Fruit fly (Drosophila melanogaster) whole organism, embryonic: Measurements from ENCODE around the gene CG11367.
A peak's percentile ranks its signal among the peaks of the same experiment; 100 is the strongest.

Source experiments
- Aef1 ChIP-seq: fragments of 200-800 bp; sonication (Bioruptor generic); IDR thresholded peaks from 3 replicates; pipeline ENCODE4 v1.3.6; 2022; ENCODE audit warnings: missing biosample characterization, missing genetic modification characterization
- Atf3 ChIP-seq: fragments of 200-800 bp; sonication (Bioruptor generic); optimal IDR thresholded peaks from 3 replicates; lab custom pipeline; 2016; ENCODE audit warnings: missing biosample characterization, missing genetic modification characterization
- Awh ChIP-seq: fragments of 200-800 bp; sonication (Bioruptor generic); IDR thresholded peaks from 2 replicates; pipeline ENCODE4, ENCODE4 v1.3.6; 2022; ENCODE audit warnings: missing biosample characterization, missing genetic modification characterization
- B-H1 ChIP-seq: fragments of 200-800 bp; sonication (Bioruptor generic); IDR thresholded peaks from 3 replicates; pipeline ENCODE4 v1.3.6; 2022; ENCODE audit warnings: missing biosample characterization, missing genetic modification characterization
- CG11723 ChIP-seq: fragments of 200-800 bp; sonication (Bioruptor generic); optimal IDR thresholded peaks from 2 replicates; lab custom pipeline; 2017; ENCODE audit warnings: missing biosample characterization, mild to moderate bottlenecking, missing genetic modification characterization
- CG13123 ChIP-seq: fragments of 200-800 bp; sonication (Bioruptor generic); optimal IDR thresholded peaks from 2 replicates; lab custom pipeline; 2016; ENCODE audit warnings: missing biosample characterization, missing genetic modification characterization
- CG14050 ChIP-seq: fragments of 200-800 bp; sonication (Bioruptor generic); IDR thresholded peaks from 3 replicates; pipeline ENCODE4 v1.3.6; 2022; ENCODE audit warnings: missing biosample characterization, missing genetic modification characterization
- CG31224 ChIP-seq: fragments of 200-800 bp; sonication (Bioruptor generic); IDR thresholded peaks from 2 replicates; pipeline ENCODE4 v1.3.6; 2022; ENCODE audit warnings: missing biosample characterization, missing genetic modification characterization
- CG3838 ChIP-seq: fragments of 200-800 bp; sonication (Bioruptor generic); optimal IDR thresholded peaks from 3 replicates; lab custom pipeline; 2016; ENCODE audit warnings: missing biosample characterization, missing genetic modification characterization
- CG5953 ChIP-seq: fragments of 200-800 bp; sonication (Bioruptor generic); IDR thresholded peaks from 2 replicates; pipeline ENCODE4 v1.3.6; 2022; ENCODE audit warnings: missing biosample characterization, missing genetic modification characterization
- CG6175 ChIP-seq: fragments of 200-800 bp; sonication (Bioruptor generic); IDR thresholded peaks from 3 replicates; pipeline ENCODE4 v1.3.6; 2022; ENCODE audit warnings: missing biosample characterization, missing genetic modification characterization
- CG6689 ChIP-seq: fragments of 200-800 bp; sonication (Bioruptor generic); IDR thresholded peaks from 2 replicates; pipeline ENCODE4 v1.3.6; 2022; ENCODE audit warnings: missing biosample characterization, missing genetic modification characterization
- CG6813 ChIP-seq: fragments of 200-800 bp; sonication (Bioruptor generic); optimal IDR thresholded peaks from 2 replicates; lab custom pipeline; 2017; ENCODE audit warnings: missing biosample characterization, missing genetic modification characterization, mild to moderate bottlenecking, moderate library complexity, missing genetic modification reagents
- CG7372 ChIP-seq: fragments of 200-800 bp; sonication (Bioruptor generic); IDR thresholded peaks from 2 replicates; pipeline ENCODE4 v1.3.6; 2022; ENCODE audit warnings: missing biosample characterization, missing genetic modification characterization
- CG7839 ChIP-seq: fragments of 200-800 bp; sonication (Bioruptor generic); optimal IDR thresholded peaks from 3 replicates; lab custom pipeline; 2018; ENCODE audit warnings: missing biosample characterization, mild to moderate bottlenecking, missing genetic modification characterization, moderate library complexity
- CG8765 ChIP-seq: fragments of 200-800 bp; sonication (Bioruptor generic); IDR thresholded peaks from 2 replicates; pipeline ENCODE4 v1.3.6; 2022; ENCODE audit warnings: missing biosample characterization, missing genetic modification characterization
- CG9437 ChIP-seq: fragments of 200-800 bp; sonication (Bioruptor generic); optimal IDR thresholded peaks from 2 replicates; lab custom pipeline; 2018; ENCODE audit warnings: missing biosample characterization, mild to moderate bottlenecking, missing genetic modification characterization
- D19A ChIP-seq: fragments of 200-800 bp; optimal IDR thresholded peaks from 3 replicates; lab custom pipeline; 2019; ENCODE audit warnings: missing biosample characterization, mild to moderate bottlenecking, missing genetic modification characterization, moderate library complexity
- Fer3 ChIP-seq: fragments of 200-800 bp; sonication (Bioruptor generic); optimal IDR thresholded peaks from 2 replicates; lab custom pipeline; 2018; ENCODE audit warnings: missing biosample characterization, mild to moderate bottlenecking, missing genetic modification characterization, moderate library complexity
- H15 ChIP-seq: fragments of 200-800 bp; sonication (Bioruptor generic); IDR thresholded peaks from 3 replicates; pipeline ENCODE4 v1.3.6; 2022; ENCODE audit warnings: missing biosample characterization, missing genetic modification characterization
- HLH3B ChIP-seq: fragments of 200-800 bp; sonication (Bioruptor generic); IDR thresholded peaks from 2 replicates; pipeline ENCODE4 v1.3.6; 2022; ENCODE audit warnings: missing biosample characterization, missing genetic modification characterization
- Lpt ChIP-seq: fragments of >200 bp; optimal IDR thresholded peaks from 2 replicates; lab custom pipeline; 2018; ENCODE audit warnings: missing biosample characterization, missing genetic modification characterization
- MESR4 ChIP-seq: fragments of 200-800 bp; sonication (Bioruptor generic); optimal IDR thresholded peaks from 2 replicates; lab custom pipeline; 2018; ENCODE audit warnings: missing biosample characterization, mild to moderate bottlenecking, missing genetic modification characterization, moderate library complexity
- Med ChIP-seq: fragments of 200-800 bp; sonication (Bioruptor generic); peaks from one replicate; lab custom pipeline; 2016; ENCODE audit warnings: missing biosample characterization, missing genetic modification characterization, mild to moderate bottlenecking, inconsistent platforms, moderate library complexity
- Nf-YA ChIP-seq: fragments of 200-800 bp; sonication (Bioruptor generic); IDR thresholded peaks from 2 replicates; pipeline ENCODE4 v1.3.6; 2022; ENCODE audit warnings: missing biosample characterization, missing genetic modification characterization
- Pdp1 ChIP-seq, 2 experiments: fragments of 200-800 bp; sonication (Bioruptor generic); optimal IDR thresholded peaks; 3 replicates each; lab custom pipeline; 2016; ENCODE audit warnings: missing biosample characterization in 2 of 2, missing genetic modification characterization in 2 of 2, mild to moderate bottlenecking in 1 of 2, moderate library complexity in 1 of 2
- abd-A ChIP-seq: fragments of 200-800 bp; sonication (Bioruptor generic); optimal IDR thresholded peaks from 3 replicates; lab custom pipeline; 2019; ENCODE audit warnings: missing biosample characterization, mild to moderate bottlenecking, missing genetic modification characterization, moderate library complexity
- bab2 ChIP-seq: fragments of 200-800 bp; sonication (Bioruptor generic); optimal IDR thresholded peaks from 2 replicates; lab custom pipeline; 2016; ENCODE audit warnings: missing biosample characterization, missing genetic modification characterization
- chn ChIP-seq: fragments of 200-800 bp; sonication (Bioruptor generic); optimal IDR thresholded peaks from 2 replicates; lab custom pipeline; 2016; ENCODE audit warnings: missing biosample characterization, missing genetic modification characterization
- dimm ChIP-seq: fragments of 200-800 bp; sonication (Bioruptor generic); IDR thresholded peaks from 2 replicates; pipeline ENCODE4 v1.3.6; 2022; ENCODE audit warnings: missing biosample characterization, missing genetic modification characterization
- disco-r ChIP-seq: fragments of 200-800 bp; sonication (Bioruptor generic); optimal IDR thresholded peaks from 2 replicates; lab custom pipeline; 2016; ENCODE audit warnings: missing biosample characterization, missing genetic modification characterization
- exex ChIP-seq: fragments of 200-800 bp; sonication (Bioruptor generic); optimal IDR thresholded peaks from 4 replicates; lab custom pipeline; 2018; ENCODE audit warnings: missing biosample characterization, mild to moderate bottlenecking, missing genetic modification characterization, moderate library complexity
- fd102C ChIP-seq: fragments of 200-800 bp; sonication (Bioruptor generic); optimal IDR thresholded peaks from 2 replicates; lab custom pipeline; 2018; ENCODE audit warnings: missing biosample characterization, mild to moderate bottlenecking, missing genetic modification characterization, moderate library complexity
- ftz-f1 ChIP-seq: fragments of 200-800 bp; sonication (Bioruptor generic); optimal IDR thresholded peaks from 2 replicates; lab custom pipeline; 2016; ENCODE audit warnings: missing biosample characterization, missing genetic modification characterization
- grn ChIP-seq: fragments of 200-800 bp; sonication (Bioruptor generic); optimal IDR thresholded peaks from 3 replicates; lab custom pipeline; 2017; ENCODE audit warnings: missing biosample characterization, missing genetic modification characterization
- hbn ChIP-seq: fragments of 200-800 bp; sonication (Bioruptor generic); IDR thresholded peaks from 2 replicates; pipeline ENCODE4 v1.3.6; 2022; ENCODE audit warnings: missing biosample characterization, missing genetic modification characterization; ENCODE audit not compliant: partially characterized antibody
- ind ChIP-seq: fragments of 200-800 bp; sonication (Bioruptor generic); optimal IDR thresholded peaks from 3 replicates; lab custom pipeline; 2016; ENCODE audit warnings: missing biosample characterization, missing genetic modification characterization
- insv ChIP-seq, 2 experiments: fragments of 200-800 bp; sonication (Bioruptor generic); optimal IDR thresholded peaks; 3 replicates each; lab custom pipeline; 2016 to 2018; ENCODE audit warnings: missing biosample characterization in 2 of 2, missing genetic modification characterization in 2 of 2
- lmd ChIP-seq: fragments of 200-800 bp; sonication (Bioruptor generic); IDR thresholded peaks from 2 replicates; pipeline ENCODE4 v1.3.6; 2022; ENCODE audit warnings: missing biosample characterization, missing genetic modification characterization
- peb ChIP-seq: fragments of 200-800 bp; sonication (Bioruptor generic); IDR thresholded peaks from 2 replicates; pipeline ENCODE4 v1.3.6; 2022; ENCODE audit warnings: missing biosample characterization, missing genetic modification characterization
- pfk ChIP-seq: fragments of 200-800 bp; sonication (Bioruptor generic); optimal IDR thresholded peaks from 2 replicates; lab custom pipeline; 2018; ENCODE audit warnings: missing biosample characterization, mild to moderate bottlenecking, missing genetic modification characterization, moderate library complexity
- pho ChIP-seq: fragments of 200-800 bp; sonication (Bioruptor generic); optimal IDR thresholded peaks from 2 replicates; lab custom pipeline; 2016; ENCODE audit warnings: missing biosample characterization, missing genetic modification characterization
- repo ChIP-seq: fragments of 200-800 bp; sonication (Bioruptor generic); optimal IDR thresholded peaks from 2 replicates; lab custom pipeline; 2016; ENCODE audit warnings: missing biosample characterization, missing genetic modification characterization
- sc ChIP-seq, 3 experiments: fragments of >200 bp in 2 of 3; fragments of 200-800 bp in 1 of 3; sonication (Bioruptor generic) in 1 of 3; optimal IDR thresholded peaks; 2 replicates in 2 of 3; 3 replicates in 1 of 3; lab custom pipeline; 2017; ENCODE audit warnings: mild to moderate bottlenecking in 1 of 3, missing biosample characterization in 1 of 3, missing genetic modification characterization in 1 of 3, missing genetic modification reagents in 1 of 3
- sim ChIP-seq: fragments of 200-800 bp; sonication (Bioruptor generic); IDR thresholded peaks from 2 replicates; pipeline ENCODE4 v1.3.6; 2022; ENCODE audit warnings: missing biosample characterization, missing genetic modification characterization
- slp2 ChIP-seq: fragments of 200-800 bp; sonication (Bioruptor generic); optimal IDR thresholded peaks from 2 replicates; lab custom pipeline; 2016; ENCODE audit warnings: missing biosample characterization, missing genetic modification characterization
- tin ChIP-seq: fragments of 200-800 bp; sonication (Bioruptor generic); optimal IDR thresholded peaks from 3 replicates; lab custom pipeline; 2016; ENCODE audit warnings: missing biosample characterization, missing genetic modification characterization
- tna ChIP-seq: fragments of 200-800 bp; sonication (Bioruptor generic); IDR thresholded peaks from 2 replicates; pipeline ENCODE4 v1.3.6; 2022; ENCODE audit warnings: missing biosample characterization, missing genetic modification characterization; ENCODE audit not compliant: partially characterized antibody
- twi ChIP-seq: fragments of 200-800 bp; optimal IDR thresholded peaks from 2 replicates; lab custom pipeline; 2019; ENCODE audit warnings: missing biosample characterization, mild to moderate bottlenecking, missing genetic modification characterization, moderate library complexity
- zen ChIP-seq: fragments of 200-800 bp; sonication (Bioruptor generic); optimal IDR thresholded peaks from 3 replicates; lab custom pipeline; 2018; ENCODE audit warnings: missing biosample characterization, mild to moderate bottlenecking, missing genetic modification characterization, moderate library complexity
- zf30C ChIP-seq: fragments of 200-800 bp; sonication (Bioruptor generic); optimal IDR thresholded peaks from 3 replicates; lab custom pipeline; 2018; ENCODE audit warnings: missing biosample characterization, mild to moderate bottlenecking, missing genetic modification characterization

CG11367 gene

DNA sequence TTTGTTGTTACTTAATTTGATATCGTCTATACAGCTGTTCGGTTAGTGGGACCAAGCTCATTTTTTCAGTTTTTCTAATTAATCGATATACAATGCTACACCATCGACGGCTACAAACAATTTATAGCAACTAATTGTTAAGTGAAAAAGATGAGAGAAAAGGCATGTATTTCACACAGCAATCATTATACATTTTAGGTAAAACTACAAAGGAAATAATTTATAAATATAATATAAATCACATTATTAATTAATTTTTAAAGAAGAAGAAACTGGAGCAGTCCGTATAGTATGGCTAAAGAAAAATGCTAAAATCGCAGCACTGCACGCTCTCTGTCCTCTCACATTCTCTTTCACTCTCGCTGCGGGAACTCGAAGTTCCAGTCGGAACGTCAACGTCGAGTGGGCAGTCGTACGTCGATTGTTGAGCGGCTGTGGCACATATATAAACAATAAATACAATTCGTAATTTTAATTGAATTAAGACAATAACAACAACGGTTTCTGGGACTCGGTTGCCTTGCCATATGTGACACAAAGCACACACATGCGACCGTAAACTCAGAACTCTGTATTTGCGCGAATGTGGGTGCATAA is at the start of gene CG11367, which contains the start of gene CG14450 (continued):
- TF ChIP-seq pfk (peak; percentile 3), sc (optimal IDR thresholded peaks at IDR 0.05; lab: Kevin White, UChicago) (no peak), sc (GFP tag; optimal IDR thresholded peaks at IDR 0.05; lab: Kevin White, UChicago) (no peak), sim (GFP tag; lab: Robert Waterston, UW) (no peak), H15 (GFP tag; lab: Robert Waterston, UW) (no peak), lmd (no peak), CG14050 (GFP tag; lab: Robert Waterston, UW) (no peak), Lpt (GFP tag; lab: Kevin White, UChicago) (no peak), CG3838 (GFP tag; lab: Kevin White, UChicago) (peak; percentile 12), Med (GFP tag; lab: Kevin White, UChicago) (peak; percentile 81), B-H1 (GFP tag; lab: Robert Waterston, UW) (no peak), hbn (GFP tag; lab: Robert Waterston, UW) (peak; percentile 55; the same call in 1 of the 2 replicates), CG13123 (GFP tag; lab: Kevin White, UChicago) (no peak), fd102C (GFP tag; lab: Kevin White, UChicago) (no peak), Awh (GFP tag; lab: Robert Waterston, UW) (no peak), peb (GFP tag; lab: Robert Waterston, UW) (no peak), CG8765 (GFP tag; lab: Robert Waterston, UW) (no peak), Nf-YA (GFP tag; lab: Robert Waterston, UW) (no peak), ftz-f1 (GFP tag; lab: Kevin White, UChicago) (no peak), abd-A (no peak), D19A (peak; percentile 37), insv (GFP tag; optimal IDR thresholded peaks at IDR 0.05; lab: Kevin White, UChicago) (peak in 1 of 2 experiments; percentile 80), dimm (no peak), slp2 (GFP tag; lab: Kevin White, UChicago) (no peak), MESR4 (GFP tag; lab: Kevin White, UChicago) (peak; percentile 13), disco-r (GFP tag; lab: Kevin White, UChicago) (no peak), grn (GFP tag; lab: Kevin White, UChicago) (peak; percentile 14), CG6689 (GFP tag; lab: Robert Waterston, UW) (no peak; the same call in 1 of the 2 replicates), CG9437 (GFP tag; lab: Kevin White, UChicago) (peak; percentile 22), tin (no peak), CG6813 (GFP tag; lab: Kevin White, UChicago) (no peak), zen (tag; lab: Kevin White, UChicago) (peak; percentile 30), Aef1 (no peak), exex (tag; lab: Kevin White, UChicago) (peak; percentile 55), ind (no peak), CG7372 (GFP tag; lab: Robert Waterston, UW) (no peak), CG5953 (GFP tag; lab: Robert Waterston, UW) (no peak), CG11723 (GFP tag; lab: Kevin White, UChicago) (peak; percentile 7), Pdp1 (GFP tag; optimal IDR thresholded peaks at IDR 0.05; lab: Kevin White, UChicago) (peak in 1 of 2 experiments; percentile 48), pho (no peak), zf30C (no peak), repo (GFP tag; lab: Kevin White, UChicago) (no peak), Fer3 (no peak), Atf3 (no peak), twi (tag; lab: Kevin White, UChicago) (peak; percentile 65), CG6175 (GFP tag; lab: Robert Waterston, UW) (no peak), CG7839 (tag; lab: Kevin White, UChicago) (peak; percentile 30), HLH3B (no peak), chn (GFP tag; lab: Kevin White, UChicago) (no peak), CG31224 (no peak), bab2 (GFP tag; lab: Kevin White, UChicago) (no peak), tna (GFP tag; lab: Robert Waterston, UW) (no peak)
